Worm (Caenorhabditis elegans): Measurements from ENCODE around the gene F54C9.9.

Gene F54C9.9

DNA sequence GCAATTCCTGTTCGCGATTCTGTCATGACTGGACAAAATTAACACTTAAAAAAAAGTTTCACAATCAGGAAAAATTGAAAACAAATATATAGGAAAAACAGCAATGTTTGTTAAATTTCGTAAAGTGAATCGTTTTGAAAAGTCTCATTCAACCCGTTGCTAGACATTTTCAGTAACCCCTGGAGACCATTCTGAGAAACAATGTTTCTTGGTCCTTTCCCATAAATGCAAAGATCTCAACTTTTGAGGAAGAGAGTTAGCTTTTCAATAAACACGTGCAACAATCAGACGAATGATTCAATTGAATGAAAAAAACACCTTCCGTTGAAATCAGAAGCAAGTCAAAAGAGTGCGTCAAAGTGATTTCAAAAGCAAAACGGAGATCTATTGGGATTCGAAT lies 32.2 kb downstream of the F54C9.9 start, which contains the start of gene F28C6.9:
TSS of gene F28C6.9 (minus strand) at position 101 of the 400 bp plus-strand sequence.
- no peak for TF ChIP-seq ztf-23 (GFP tag; IDR thresholded peaks at IDR 0.05)
- no peak for TF ChIP-seq klf-2 (GFP tag; conservative IDR thresholded peaks at IDR 0.05)
- TF ChIP-seq med-1 (GFP tag; optimal IDR thresholded peaks at IDR 0.05; ENCODE audit: insufficient read depth), result no peak

- TF ChIP-seq med-1 (GFP tag; optimal IDR thresholded peaks at IDR 0.05; ENCODE audit: insufficient read depth) (no peak), ztf-23 (GFP tag; IDR thresholded peaks at IDR 0.05) (no peak), T22C8.4 (GFP tag; IDR thresholded peaks at IDR 0.05) (no peak), tab-1 (GFP tag; IDR thresholded peaks at IDR 0.05) (no peak), ztf-29 (GFP tag; IDR thresholded peaks at IDR 0.05) (no peak), cog-1 (tag; optimal IDR thresholded peaks at IDR 0.05) (no peak), flt-1 (GFP tag; IDR thresholded peaks at IDR 0.05) (no peak), ref-1 (GFP tag; conservative IDR thresholded peaks at IDR 0.05) (no peak), klf-2 (GFP tag; conservative IDR thresholded peaks at IDR 0.05) (no peak)
These were observed 32.7 kb downstream of the F54C9.9 start for ce11 chrII:8610585-8610984.

DNA sequence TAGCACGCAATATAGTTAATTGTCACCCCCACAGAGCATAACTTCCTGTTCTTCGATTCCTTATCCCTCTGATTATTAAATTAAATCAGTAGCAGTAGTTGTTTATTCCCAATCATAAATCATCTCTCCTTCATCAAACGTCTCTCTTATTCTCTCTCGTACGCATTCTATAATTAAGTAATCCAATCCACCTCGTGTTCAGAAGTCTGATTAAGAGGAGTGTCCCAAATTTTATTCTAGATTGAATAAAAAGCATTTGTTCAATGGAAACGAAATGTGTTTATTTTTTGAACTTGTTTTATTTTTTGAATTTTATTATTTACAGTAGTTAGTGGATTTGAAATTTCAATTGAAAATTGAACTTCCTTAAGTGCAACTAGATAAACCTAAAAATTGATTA lies 33.5 kb downstream of the F54C9.9 start:
- TF ChIP-seq klf-2 (GFP tag; conservative IDR thresholded peaks at IDR 0.05) (no peak), T22C8.4 (GFP tag; IDR thresholded peaks at IDR 0.05) (no peak)

ce11 chrII:8612470-8612869 lies 34.6 kb downstream of the F54C9.9 start, which contains the start of gene T22C8.1:
TSS of gene T22C8.1 (plus strand) at chrII:8612770.
- TF ChIP-seq T22C8.4 (GFP tag; IDR thresholded peaks at IDR 0.05) (no peak), ref-1 (GFP tag; conservative IDR thresholded peaks at IDR 0.05) (no peak), ztf-23 (GFP tag; IDR thresholded peaks at IDR 0.05) (no peak), med-1 (GFP tag; optimal IDR thresholded peaks at IDR 0.05; ENCODE audit: insufficient read depth) (no peak), cog-1 (tag; optimal IDR thresholded peaks at IDR 0.05) (no peak), tab-1 (GFP tag; IDR thresholded peaks at IDR 0.05) (no peak), flt-1 (GFP tag; IDR thresholded peaks at IDR 0.05) (no peak), ztf-29 (GFP tag; IDR thresholded peaks at IDR 0.05) (no peak), klf-2 (GFP tag; conservative IDR thresholded peaks at IDR 0.05) (no peak)

DNA sequence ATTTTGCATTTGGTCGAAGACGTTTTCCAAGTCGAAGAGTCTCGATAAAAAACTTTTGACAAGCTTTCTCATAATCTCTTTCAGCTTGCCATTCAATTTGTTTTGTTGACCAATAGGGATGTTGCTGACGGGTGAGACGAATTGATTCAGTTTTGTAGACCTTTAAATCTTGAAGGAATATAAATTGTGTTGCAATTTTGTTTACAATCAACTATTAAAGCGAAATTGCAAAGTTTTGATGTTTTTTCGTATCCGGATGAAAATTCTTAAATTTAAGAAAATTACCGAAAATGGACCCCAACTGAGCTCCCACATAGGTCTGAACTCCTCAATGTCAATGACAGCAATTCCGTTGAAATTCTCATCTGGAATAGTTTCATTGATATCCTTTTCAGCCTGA lies 38.3 kb downstream of the F54C9.9 start:
- no peak for TF ChIP-seq flt-1 (GFP tag; IDR thresholded peaks at IDR 0.05)
- TF ChIP-seq cog-1 (tag; optimal IDR thresholded peaks at IDR 0.05), result no peak
- no peak for TF ChIP-seq klf-2 (GFP tag; conservative IDR thresholded peaks at IDR 0.05)
- no peak for TF ChIP-seq T22C8.4 (GFP tag; IDR thresholded peaks at IDR 0.05)
- no peak for TF ChIP-seq ztf-29 (GFP tag; IDR thresholded peaks at IDR 0.05)

- no peak for TF ChIP-seq ztf-23 (GFP tag; IDR thresholded peaks at IDR 0.05)
- no peak for TF ChIP-seq tab-1 (GFP tag; IDR thresholded peaks at IDR 0.05)
- TF ChIP-seq cog-1 (tag; optimal IDR thresholded peaks at IDR 0.05), result no peak
- TF ChIP-seq flt-1 (GFP tag; IDR thresholded peaks at IDR 0.05), result no peak
- TF ChIP-seq med-1 (GFP tag; optimal IDR thresholded peaks at IDR 0.05; ENCODE audit: insufficient read depth), result no peak
- TF ChIP-seq ref-1 (GFP tag; conservative IDR thresholded peaks at IDR 0.05), result no peak
- TF ChIP-seq T22C8.4 (GFP tag; IDR thresholded peaks at IDR 0.05), result no peak
- TF ChIP-seq ztf-29 (GFP tag; IDR thresholded peaks at IDR 0.05), result no peak
- TF ChIP-seq klf-2 (GFP tag; conservative IDR thresholded peaks at IDR 0.05), result no peak
These were observed 39.7 kb downstream of the F54C9.9 start, which contains the start of gene chhy-1 for ce11 chrII:8617516-8617915. TSS of gene chhy-1 (minus strand) at chrII:8617616.

DNA sequence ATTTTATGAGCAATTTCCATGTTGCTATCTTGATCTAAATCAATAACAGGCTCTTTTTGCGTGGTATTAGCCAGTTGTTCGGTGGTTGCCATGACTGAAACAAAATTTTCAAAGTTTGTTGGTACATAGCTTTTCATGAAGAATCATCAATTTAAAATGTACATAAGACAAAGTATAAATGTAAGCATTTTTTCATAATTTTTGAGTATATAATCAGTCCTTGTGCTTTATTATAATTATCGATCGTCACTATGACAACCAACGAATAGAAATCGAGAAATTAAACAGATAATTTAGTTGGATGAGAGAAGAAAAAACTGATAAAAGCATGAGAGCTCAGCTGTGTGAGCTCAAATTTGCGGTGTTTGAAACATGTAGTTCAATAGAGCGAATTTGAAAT lies 44.0 kb downstream of the F54C9.9 start, which contains the start of gene T22C8.3:
TSS of gene T22C8.3 (minus strand) at position 101 of the 400 bp plus-strand sequence.
- no peak for TF ChIP-seq flt-1 (GFP tag; IDR thresholded peaks at IDR 0.05)
- no peak for TF ChIP-seq med-1 (GFP tag; optimal IDR thresholded peaks at IDR 0.05; ENCODE audit: insufficient read depth)
- no peak for TF ChIP-seq cog-1 (tag; optimal IDR thresholded peaks at IDR 0.05)
- no peak for TF ChIP-seq T22C8.4 (GFP tag; IDR thresholded peaks at IDR 0.05)
- TF ChIP-seq klf-2 (GFP tag; conservative IDR thresholded peaks at IDR 0.05), result no peak
- TF ChIP-seq tab-1 (GFP tag; IDR thresholded peaks at IDR 0.05), result no peak

DNA sequence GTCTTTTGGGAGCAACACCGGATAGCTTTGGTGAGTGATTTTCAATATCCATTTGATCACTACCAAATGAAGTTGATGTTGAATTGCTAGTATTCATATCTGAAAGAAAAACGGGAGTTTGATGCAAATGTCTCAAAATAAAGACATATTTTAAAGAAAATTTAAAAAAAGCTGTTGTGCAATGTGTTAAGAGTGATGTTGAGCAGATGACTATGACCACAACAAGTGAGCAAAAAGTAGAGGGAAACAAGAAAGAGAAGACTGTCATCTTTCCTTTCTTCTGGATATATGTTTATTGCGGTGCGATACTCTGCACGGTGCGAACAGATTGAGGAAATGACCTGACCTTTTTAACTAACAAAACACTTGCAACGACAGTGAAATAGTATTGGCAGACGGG lies 45.5 kb downstream of the F54C9.9 start, which contains the start of gene T22C8.4:
TSS of gene T22C8.4 (minus strand) at position 101 of the 400 bp plus-strand sequence.
- TF ChIP-seq cog-1 (tag; optimal IDR thresholded peaks at IDR 0.05) (no peak), ztf-23 (GFP tag; IDR thresholded peaks at IDR 0.05) (no peak), T22C8.4 (GFP tag; IDR thresholded peaks at IDR 0.05) (no peak), flt-1 (GFP tag; IDR thresholded peaks at IDR 0.05) (no peak), tab-1 (GFP tag; IDR thresholded peaks at IDR 0.05) (no peak), ztf-29 (GFP tag; IDR thresholded peaks at IDR 0.05) (no peak), ref-1 (GFP tag; conservative IDR thresholded peaks at IDR 0.05) (no peak), med-1 (GFP tag; optimal IDR thresholded peaks at IDR 0.05; ENCODE audit: insufficient read depth) (no peak), klf-2 (GFP tag; conservative IDR thresholded peaks at IDR 0.05) (no peak)

DNA sequence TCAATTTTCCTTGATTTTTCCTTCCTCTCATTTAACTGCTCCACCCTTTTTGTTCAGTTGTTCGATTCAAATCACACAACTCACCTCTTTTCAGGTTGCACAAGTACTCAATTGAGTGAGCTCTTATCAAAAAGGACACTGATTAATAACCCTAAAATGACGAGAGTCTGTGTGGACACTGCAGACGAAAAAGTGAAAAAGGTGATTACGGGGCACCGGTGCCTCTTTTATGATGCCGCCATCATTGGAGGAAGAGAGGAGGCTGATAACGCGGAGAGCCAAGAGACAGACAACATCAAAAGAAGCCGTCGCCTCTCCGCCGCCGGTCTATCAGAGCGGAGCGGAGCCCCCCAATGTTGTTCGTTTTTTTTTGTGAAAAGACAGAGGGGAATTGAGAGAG lies 47.3 kb downstream of the F54C9.9 start, which contains the start of gene sptf-2:
TSS of gene sptf-2 (plus strand) at position 297 of the 400 bp plus-strand sequence.
- TF ChIP-seq T22C8.4 (GFP tag; IDR thresholded peaks at IDR 0.05), result no peak
- no peak for TF ChIP-seq ztf-29 (GFP tag; IDR thresholded peaks at IDR 0.05)
- no peak for TF ChIP-seq flt-1 (GFP tag; IDR thresholded peaks at IDR 0.05)
- no peak for TF ChIP-seq med-1 (GFP tag; optimal IDR thresholded peaks at IDR 0.05; ENCODE audit: insufficient read depth)
- TF ChIP-seq ref-1 (GFP tag; conservative IDR thresholded peaks at IDR 0.05), result no peak
- no peak for TF ChIP-seq ztf-23 (GFP tag; IDR thresholded peaks at IDR 0.05)
- no peak for TF ChIP-seq tab-1 (GFP tag; IDR thresholded peaks at IDR 0.05)
- no peak for TF ChIP-seq cog-1 (tag; optimal IDR thresholded peaks at IDR 0.05)
- TF ChIP-seq klf-2 (GFP tag; conservative IDR thresholded peaks at IDR 0.05), result no peak

DNA sequence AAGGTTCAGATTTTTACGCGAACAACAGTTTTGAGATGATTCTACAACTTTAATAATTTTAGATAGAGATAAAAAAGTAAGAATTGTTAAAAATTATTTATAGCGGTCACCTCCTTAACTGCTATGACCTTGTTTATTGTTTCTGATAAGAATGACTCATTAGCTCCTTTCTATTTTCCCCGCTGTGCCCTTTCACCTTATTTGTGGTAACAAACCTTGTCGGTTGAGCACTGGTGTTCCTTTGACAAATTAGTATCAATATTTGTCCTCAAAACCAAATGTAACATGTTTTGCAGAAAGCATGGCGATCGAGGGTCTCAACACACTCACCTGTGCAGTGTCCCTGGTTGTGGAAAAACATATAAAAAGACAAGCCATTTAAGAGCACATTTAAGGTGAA lies 48.7 kb downstream of the F54C9.9 start:
- TF ChIP-seq med-1 (GFP tag; optimal IDR thresholded peaks at IDR 0.05; ENCODE audit: insufficient read depth) (no peak), ztf-29 (GFP tag; IDR thresholded peaks at IDR 0.05) (no peak), flt-1 (GFP tag; IDR thresholded peaks at IDR 0.05) (no peak), klf-2 (GFP tag; conservative IDR thresholded peaks at IDR 0.05) (no peak), ztf-23 (GFP tag; IDR thresholded peaks at IDR 0.05) (no peak), T22C8.4 (GFP tag; IDR thresholded peaks at IDR 0.05) (no peak), tab-1 (GFP tag; IDR thresholded peaks at IDR 0.05) (no peak), cog-1 (tag; optimal IDR thresholded peaks at IDR 0.05) (no peak), ref-1 (GFP tag; conservative IDR thresholded peaks at IDR 0.05) (no peak)
